Worm (Caenorhabditis elegans): ENCODE measurements around the gene mlt-7.

- TF ChIP-seq W03F9.2 (tag; optimal IDR thresholded peaks at IDR 0.05): no peak
- no peak for TF ChIP-seq him-1 (tag; optimal IDR thresholded peaks at IDR 0.05)
- TF ChIP-seq dao-5 (tag; optimal IDR thresholded peaks at IDR 0.05): no peak
Observed at ce11 chrII:4435134-4435533, 42.3 kb downstream of the mlt-7 start, which contains the start of gene nhr-273.

Measured in whole organism, L4/young adult.